Fruit fly (Drosophila melanogaster) whole organism, embryonic: ENCODE measurements around the gene CG8673.
A peak's percentile ranks its signal among the peaks of the same experiment; 100 is the strongest.

ENCODE experiments used
- B-H1 ChIP-seq: fragments of 200-800 bp; sonication (Bioruptor generic); IDR thresholded peaks from 3 replicates; pipeline ENCODE4 v1.3.6; 2022; ENCODE audit warnings: missing biosample characterization, missing genetic modification characterization
- BtbVII ChIP-seq: fragments of 200-800 bp; sonication (Bioruptor generic); optimal IDR thresholded peaks from 3 replicates; lab custom pipeline; 2017; ENCODE audit warnings: missing biosample characterization, mild to moderate bottlenecking, missing genetic modification characterization
- CG1024 ChIP-seq: fragments of 200-800 bp; sonication (Bioruptor generic); IDR thresholded peaks from 2 replicates; pipeline ENCODE4 v1.3.6; 2022; ENCODE audit warnings: missing biosample characterization, missing genetic modification characterization
- CG11695 ChIP-seq: fragments of 200-800 bp; sonication (Bioruptor generic); IDR thresholded peaks from 3 replicates; pipeline ENCODE4 v1.3.6; 2022; ENCODE audit warnings: missing biosample characterization, missing genetic modification characterization
- CG12659 ChIP-seq: fragments of 200-800 bp; sonication (Bioruptor generic); optimal IDR thresholded peaks from 3 replicates; lab custom pipeline; 2017; ENCODE audit warnings: mild to moderate bottlenecking, missing biosample characterization, missing genetic modification reagents, missing genetic modification characterization
- CG13287 ChIP-seq: fragments of 200-800 bp; sonication (Bioruptor generic); IDR thresholded peaks from 2 replicates; pipeline ENCODE4 v1.3.6; 2022; ENCODE audit warnings: missing biosample characterization, missing genetic modification characterization; ENCODE audit not compliant: partially characterized antibody
- CG14441 ChIP-seq: fragments of 200-800 bp; sonication (Bioruptor generic); IDR thresholded peaks from 2 replicates; pipeline ENCODE4 v1.3.6; 2022; ENCODE audit warnings: missing biosample characterization, missing genetic modification characterization
- CG14710 ChIP-seq: fragments of 200-800 bp; sonication (Bioruptor generic); optimal IDR thresholded peaks from 3 replicates; lab custom pipeline; 2019; ENCODE audit warnings: missing biosample characterization, mild to moderate bottlenecking, missing genetic modification characterization, moderate library complexity
- CG15011 ChIP-seq: fragments of 200-800 bp; sonication (Bioruptor generic); optimal IDR thresholded peaks from 3 replicates; lab custom pipeline; 2018; ENCODE audit warnings: missing biosample characterization, mild to moderate bottlenecking, missing genetic modification characterization
- CG15601 ChIP-seq: fragments of 200-800 bp; sonication (Bioruptor generic); optimal IDR thresholded peaks from 3 replicates; lab custom pipeline; 2019; ENCODE audit warnings: missing biosample characterization, mild to moderate bottlenecking, missing genetic modification characterization, moderate library complexity
- CG1602 ChIP-seq: fragments of 200-800 bp; sonication (Bioruptor generic); optimal IDR thresholded peaks from 3 replicates; lab custom pipeline; 2016; ENCODE audit warnings: missing biosample characterization, missing genetic modification characterization
- CG16815 ChIP-seq: fragments of 200-800 bp; sonication (Bioruptor generic); optimal IDR thresholded peaks from 3 replicates; lab custom pipeline; 2017; ENCODE audit warnings: missing biosample characterization, mild to moderate bottlenecking, missing genetic modification characterization
- CG17829 ChIP-seq: fragments of 200-800 bp; optimal IDR thresholded peaks from 2 replicates; lab custom pipeline; 2019; ENCODE audit warnings: missing biosample characterization, mild to moderate bottlenecking, missing genetic modification characterization, moderate library complexity
- CG30020 ChIP-seq: fragments of 200-800 bp; optimal IDR thresholded peaks from 2 replicates; lab custom pipeline; 2019; ENCODE audit warnings: missing biosample characterization, mild to moderate bottlenecking, missing genetic modification characterization, moderate library complexity
- CG3065 ChIP-seq: fragments of 200-800 bp; sonication (Bioruptor generic); optimal IDR thresholded peaks from 2 replicates; lab custom pipeline; 2016; ENCODE audit warnings: missing biosample characterization, missing genetic modification characterization
- CG32772 ChIP-seq: fragments of 200-800 bp; sonication (Bioruptor generic); IDR thresholded peaks from 2 replicates; pipeline ENCODE4 v1.3.6; 2022; ENCODE audit warnings: missing biosample characterization, missing genetic modification characterization
- CG3847 ChIP-seq: fragments of 200-800 bp; sonication (Bioruptor generic); IDR thresholded peaks from 2 replicates; pipeline ENCODE4 v1.3.6; 2022; ENCODE audit warnings: missing biosample characterization, missing genetic modification characterization
- CG6254 ChIP-seq: fragments of 200-800 bp; sonication (Bioruptor generic); optimal IDR thresholded peaks from 3 replicates; lab custom pipeline; 2017; ENCODE audit warnings: mild to moderate bottlenecking, missing biosample characterization, missing genetic modification reagents, missing genetic modification characterization
- CG6654 ChIP-seq: fragments of 200-800 bp; sonication (Bioruptor generic); optimal IDR thresholded peaks from 2 replicates; lab custom pipeline; 2017; ENCODE audit warnings: missing biosample characterization, mild to moderate bottlenecking, missing genetic modification characterization
- CG7745 ChIP-seq: fragments of 200-800 bp; sonication (Bioruptor generic); optimal IDR thresholded peaks from 2 replicates; lab custom pipeline; 2018; ENCODE audit warnings: missing biosample characterization, mild to moderate bottlenecking, missing genetic modification characterization, moderate library complexity
- CG7987 ChIP-seq: fragments of 200-800 bp; sonication (Bioruptor generic); optimal IDR thresholded peaks from 2 replicates; lab custom pipeline; 2018; ENCODE audit warnings: missing biosample characterization, mild to moderate bottlenecking, missing genetic modification characterization, moderate library complexity
- CG8944 ChIP-seq: fragments of 200-800 bp; sonication (Bioruptor generic); optimal IDR thresholded peaks from 3 replicates; lab custom pipeline; 2016; ENCODE audit warnings: missing biosample characterization, missing genetic modification characterization
- CkIIα-i1 ChIP-seq: fragments of 200-800 bp; sonication (Bioruptor generic); IDR thresholded peaks from 2 replicates; pipeline ENCODE4 v1.3.6; 2022; ENCODE audit warnings: missing biosample characterization, missing genetic modification characterization
- Deaf1 ChIP-seq: fragments of 200-800 bp; optimal IDR thresholded peaks from 3 replicates; lab custom pipeline; 2019; ENCODE audit warnings: missing biosample characterization, mild to moderate bottlenecking, missing genetic modification characterization, moderate library complexity
- Dek ChIP-seq: fragments of 200-800 bp; sonication (Bioruptor generic); optimal IDR thresholded peaks from 3 replicates; lab custom pipeline; 2019; ENCODE audit warnings: missing biosample characterization, mild to moderate bottlenecking, missing genetic modification characterization, moderate library complexity
- Dp ChIP-seq: fragments of 200-800 bp; sonication (Bioruptor generic); optimal IDR thresholded peaks from 2 replicates; lab custom pipeline; 2018; ENCODE audit warnings: missing biosample characterization, mild to moderate bottlenecking, missing genetic modification characterization, moderate library complexity
- Dref ChIP-seq: fragments of 200-800 bp; sonication (Bioruptor generic); IDR thresholded peaks from 2 replicates; pipeline ENCODE4 v1.3.6; 2022; ENCODE audit warnings: missing biosample characterization, missing genetic modification characterization
- Ets65A ChIP-seq: fragments of 200-800 bp; sonication (Bioruptor generic); peaks from one replicate; lab custom pipeline; 2016; ENCODE audit warnings: missing biosample characterization, missing genetic modification characterization
- Ets97D ChIP-seq: fragments of 200-800 bp; sonication (Bioruptor generic); optimal IDR thresholded peaks from 3 replicates; lab custom pipeline; 2016; ENCODE audit warnings: missing biosample characterization, missing genetic modification characterization
- Hsf ChIP-seq: fragments of 200-800 bp; sonication (Bioruptor generic); optimal IDR thresholded peaks from 3 replicates; lab custom pipeline; 2016; ENCODE audit warnings: missing biosample characterization, missing genetic modification characterization
- Nf-YC ChIP-seq: fragments of 200-800 bp; optimal IDR thresholded peaks from 3 replicates; lab custom pipeline; 2019; ENCODE audit warnings: missing biosample characterization, mild to moderate bottlenecking, missing genetic modification characterization, moderate library complexity
- Oli ChIP-seq: fragments of 200-800 bp; sonication (Bioruptor generic); optimal IDR thresholded peaks from 2 replicates; lab custom pipeline; 2018; ENCODE audit warnings: missing biosample characterization, mild to moderate bottlenecking, missing genetic modification characterization, moderate library complexity
- Optix ChIP-seq: fragments of 200-800 bp; sonication (Bioruptor generic); IDR thresholded peaks from 3 replicates; pipeline ENCODE4 v1.3.6; 2022; ENCODE audit warnings: missing biosample characterization, missing genetic modification characterization
- Side ChIP-seq: fragments of 200-800 bp; sonication (Bioruptor generic); optimal IDR thresholded peaks from 2 replicates; lab custom pipeline; 2016; ENCODE audit warnings: missing biosample characterization, missing genetic modification characterization
- Trl ChIP-seq, 3 experiments: fragments of >200 bp in 2 of 3; fragments of 200-800 bp in 1 of 3; sonication (Bioruptor generic) in 1 of 3; optimal IDR thresholded peaks; 2 replicates in 1 of 3; 3 replicates in 2 of 3; lab custom pipeline; 2016 to 2017; ENCODE audit warnings: missing biosample characterization in 1 of 3, missing genetic modification characterization in 1 of 3
- Vsx1 ChIP-seq: fragments of 200-800 bp; sonication (Bioruptor generic); optimal IDR thresholded peaks from 2 replicates; lab custom pipeline; 2017; ENCODE audit warnings: missing biosample characterization, mild to moderate bottlenecking, missing genetic modification characterization, missing genetic modification reagents
- ase ChIP-seq: fragments of 200-800 bp; sonication (Bioruptor generic); IDR thresholded peaks from 3 replicates; pipeline ENCODE4 v1.3.6; 2022; ENCODE audit warnings: missing biosample characterization, missing genetic modification characterization
- br ChIP-seq: fragments of >200 bp; optimal IDR thresholded peaks from 2 replicates; lab custom pipeline; 2017
- da ChIP-seq: fragments of 200-800 bp; sonication (Bioruptor generic); optimal IDR thresholded peaks from 2 replicates; lab custom pipeline; 2016; ENCODE audit warnings: missing biosample characterization, missing genetic modification characterization
- fu2 ChIP-seq: fragments of 200-800 bp; sonication (Bioruptor generic); optimal IDR thresholded peaks from 2 replicates; lab custom pipeline; 2016; ENCODE audit warnings: missing biosample characterization, missing genetic modification characterization
- grn ChIP-seq: fragments of 200-800 bp; sonication (Bioruptor generic); optimal IDR thresholded peaks from 3 replicates; lab custom pipeline; 2017; ENCODE audit warnings: missing biosample characterization, missing genetic modification characterization
- hth ChIP-seq: fragments of >200 bp; optimal IDR thresholded peaks from 2 replicates; lab custom pipeline; 2017; ENCODE audit warnings: inconsistent platforms
- ind ChIP-seq: fragments of 200-800 bp; sonication (Bioruptor generic); optimal IDR thresholded peaks from 3 replicates; lab custom pipeline; 2016; ENCODE audit warnings: missing biosample characterization, missing genetic modification characterization
- mam ChIP-seq: fragments of 200-800 bp; sonication (Bioruptor generic); optimal IDR thresholded peaks from 3 replicates; lab custom pipeline; 2016; ENCODE audit warnings: missing biosample characterization, missing genetic modification characterization
- prd ChIP-seq, 3 experiments: fragments of >200 bp in 2 of 3; fragments of 200-800 bp in 1 of 3; sonication (Bioruptor generic) in 1 of 3; optimal IDR thresholded peaks in 2 of 3; IDR thresholded peaks in 1 of 3; 2 replicates in 2 of 3; 3 replicates in 1 of 3; pipeline versions ENCODE4 v1.3.6 to Lab custom; 2017 to 2022; ENCODE audit warnings: missing biosample characterization in 1 of 3, missing genetic modification characterization in 1 of 3
- ranshi ChIP-seq: fragments of 200-800 bp; sonication (Bioruptor generic); IDR thresholded peaks from 2 replicates; pipeline ENCODE4 v1.3.6; 2022; ENCODE audit warnings: missing biosample characterization, missing genetic modification characterization
- tin ChIP-seq: fragments of 200-800 bp; sonication (Bioruptor generic); optimal IDR thresholded peaks from 3 replicates; lab custom pipeline; 2016; ENCODE audit warnings: missing biosample characterization, missing genetic modification characterization
- ttk ChIP-seq: fragments of 200-800 bp; sonication (Bioruptor generic); IDR thresholded peaks from 2 replicates; pipeline ENCODE4 v2.1.2; 2022; ENCODE audit warnings: missing biosample characterization, missing genetic modification characterization
- unpg ChIP-seq: fragments of 200-800 bp; sonication (Bioruptor generic); optimal IDR thresholded peaks from 3 replicates; lab custom pipeline; 2018; ENCODE audit warnings: missing biosample characterization, mild to moderate bottlenecking, missing genetic modification characterization, moderate library complexity
- vvl ChIP-seq: fragments of 200-800 bp; sonication (Bioruptor generic); IDR thresholded peaks from 2 replicates; pipeline ENCODE4 v1.3.6; 2022; ENCODE audit warnings: missing biosample characterization, missing genetic modification characterization
- zen ChIP-seq: fragments of 200-800 bp; sonication (Bioruptor generic); optimal IDR thresholded peaks from 3 replicates; lab custom pipeline; 2018; ENCODE audit warnings: missing biosample characterization, mild to moderate bottlenecking, missing genetic modification characterization, moderate library complexity

CG8673 gene

dm6 chr2L:8159498-8159897, 35.4 kb downstream of the CG8673 start, which contains the start of the genes PAPLA1 and Rbsn-5 (continued):
- peak; percentile 96 for TF ChIP-seq Hsf (GFP tag; lab: Kevin White, UChicago)
- 0 out of 2 replicates have a peak, but pooled peaks have one; percentile 28 for TF ChIP-seq Dref (GFP tag; lab: Robert Waterston, UW)
- TF ChIP-seq Deaf1 (tag; lab: Kevin White, UChicago) = peak; percentile 63
- peak; percentile 93 for TF ChIP-seq ranshi
- TF ChIP-seq CG8944 (GFP tag; lab: Kevin White, UChicago) = peak; percentile 96
- peak; percentile 78 for TF ChIP-seq CG6654
- TF ChIP-seq CG32772 (GFP tag; lab: Robert Waterston, UW) = peak; percentile 94
- no peak for TF ChIP-seq CkIIα-i1 (GFP tag; lab: Robert Waterston, UW)
- TF ChIP-seq Nf-YC = peak; percentile 88
- peak; percentile 83 for TF ChIP-seq grn (GFP tag; lab: Kevin White, UChicago)
- peak; percentile 92 for TF ChIP-seq zen (tag; lab: Kevin White, UChicago)
- peak; percentile 90 for TF ChIP-seq ttk (GFP tag; lab: Robert Waterston, UW)
- TF ChIP-seq mam (GFP tag; lab: Kevin White, UChicago) = peak; percentile 98
- peak; percentile 81 for TF ChIP-seq Vsx1 (GFP tag; lab: Kevin White, UChicago)
- TF ChIP-seq tin (GFP tag; lab: Kevin White, UChicago) = peak; percentile 96
- no peak for TF ChIP-seq prd (optimal IDR thresholded peaks at IDR 0.05; lab: Kevin White, UChicago)
- peak; percentile 95 for TF ChIP-seq prd (GFP tag; IDR thresholded peaks at IDR 0.05; lab: Robert Waterston, UW)
- no peak; the same call in 1 of the 2 replicates for TF ChIP-seq CG13287 (GFP tag; lab: Robert Waterston, UW)
- no peak for TF ChIP-seq br
- peak; percentile 93 for TF ChIP-seq Side (GFP tag; lab: Kevin White, UChicago)
- peak; percentile 87 for TF ChIP-seq CG11695 (GFP tag; lab: Robert Waterston, UW)
- peak; percentile 64 for TF ChIP-seq CG6254 (GFP tag; lab: Kevin White, UChicago)
- TF ChIP-seq CG16815 (GFP tag; lab: Kevin White, UChicago) = peak; percentile 85
- peak; percentile 95 for TF ChIP-seq fu2
- TF ChIP-seq CG15601 (tag; lab: Kevin White, UChicago) = peak; percentile 89
- peak; percentile 84 for TF ChIP-seq Optix (GFP tag; lab: Robert Waterston, UW)
- TF ChIP-seq vvl = peak; percentile 95
- TF ChIP-seq CG14710 = peak; percentile 93
- TF ChIP-seq CG7745 (tag; lab: Kevin White, UChicago) = no peak
- TF ChIP-seq unpg (GFP tag; lab: Kevin White, UChicago) = peak; percentile 93
- peak; percentile 87 for TF ChIP-seq BtbVII (GFP tag; lab: Kevin White, UChicago)
- peak; percentile 28 for TF ChIP-seq Dp (GFP tag; lab: Kevin White, UChicago)
- TF ChIP-seq CG3847 (GFP tag; lab: Robert Waterston, UW) = peak; percentile 90
- TF ChIP-seq hth (lab: Kevin White, UChicago) = no peak
- TF ChIP-seq CG12659 (GFP tag; lab: Kevin White, UChicago) = peak; percentile 95
- peak; percentile 72 for TF ChIP-seq CG30020
- TF ChIP-seq Ets65A = peak; percentile 100
- TF ChIP-seq Trl (optimal IDR thresholded peaks at IDR 0.05; lab: Kevin White, UChicago) = no peak
- TF ChIP-seq Trl (GFP tag; optimal IDR thresholded peaks at IDR 0.05; lab: Kevin White, UChicago) = peak; percentile 97
- peak; percentile 86 for TF ChIP-seq da (GFP tag; lab: Kevin White, UChicago)
- peak; percentile 82 for TF ChIP-seq ase (GFP tag; lab: Robert Waterston, UW)
- TF ChIP-seq CG7987 = peak; percentile 81
- TF ChIP-seq CG1602 (GFP tag; lab: Kevin White, UChicago) = peak; percentile 94
- peak; percentile 93 for TF ChIP-seq CG17829 (tag; lab: Kevin White, UChicago)
- peak; percentile 76 for TF ChIP-seq CG1024 (GFP tag; lab: Robert Waterston, UW)
- peak; percentile 90 for TF ChIP-seq Oli (tag; lab: Kevin White, UChicago)
- TF ChIP-seq CG14441 (GFP tag; lab: Robert Waterston, UW) = peak; percentile 96
- TF ChIP-seq Ets97D (GFP tag; lab: Kevin White, UChicago) = peak; percentile 94
- TF ChIP-seq B-H1 (GFP tag; lab: Robert Waterston, UW) = peak; percentile 90
- peak; percentile 81 for TF ChIP-seq CG15011 (GFP tag; lab: Kevin White, UChicago)
- TF ChIP-seq ind (GFP tag; lab: Kevin White, UChicago) = peak; percentile 97
- peak; percentile 92 for TF ChIP-seq Dek (tag; lab: Kevin White, UChicago)
- peak; percentile 92 for TF ChIP-seq CG3065 (GFP tag; lab: Kevin White, UChicago)
